Worm (Caenorhabditis elegans) whole organism, midembryonic: ENCODE measurements around the gene pot-1.
"Not testable (repeated sequence)": the region's sequence is repeated elsewhere in the genome, so short reads cannot be mapped to it uniquely, and the experiment has no call there.

Source experiments
- T22C8.4 ChIP-seq: fragments of 200-800 bp; sonication (Bioruptor generic); IDR thresholded peaks from 2 replicates; pipeline ENCODE4 v1.3.6; 2022; ENCODE audit warnings: missing genetic modification characterization, missing compliant biosample characterization
- cog-1 ChIP-seq: sonication (generic microtip); optimal IDR thresholded peaks from 2 replicates; lab custom pipeline; 2016; ENCODE audit warnings: missing genetic modification characterization, missing compliant biosample characterization
- flt-1 ChIP-seq: fragments of 200-800 bp; sonication (Bioruptor generic); IDR thresholded peaks from 2 replicates; pipeline ENCODE4 v1.3.6; 2022; ENCODE audit warnings: missing genetic modification characterization, missing compliant biosample characterization
- klf-2 ChIP-seq: fragments of 200-800 bp; sonication (Bioruptor generic); conservative IDR thresholded peaks from 2 replicates; pipeline ENCODE4 v1.3.6; 2022; ENCODE audit warnings: missing genetic modification reagents, missing genetic modification characterization, missing compliant biosample characterization
- med-1 ChIP-seq: sonication (generic microtip); optimal IDR thresholded peaks from 2 replicates; lab custom pipeline; 2017; ENCODE audit warnings: missing genetic modification characterization, mild to moderate bottlenecking, missing compliant biosample characterization, antibody characterized with exemption, missing genetic modification reagents; ENCODE audit not compliant: insufficient read depth
- ref-1 ChIP-seq: fragments of 200-800 bp; sonication (Bioruptor generic); conservative IDR thresholded peaks from 2 replicates; pipeline ENCODE4 v1.3.6; 2022; ENCODE audit warnings: missing genetic modification reagents, missing genetic modification characterization, missing compliant biosample characterization
- tab-1 ChIP-seq: fragments of 200-800 bp; sonication (Bioruptor generic); IDR thresholded peaks from 2 replicates; pipeline ENCODE4 v1.3.6; 2022; ENCODE audit warnings: missing genetic modification characterization, missing compliant biosample characterization
- ztf-23 ChIP-seq: fragments of 200-800 bp; sonication (Bioruptor generic); IDR thresholded peaks from 2 replicates; pipeline ENCODE4 v1.3.6; 2022; ENCODE audit warnings: missing genetic modification reagents, missing genetic modification characterization, missing compliant biosample characterization
- ztf-29 ChIP-seq: fragments of 200-800 bp; sonication (Bioruptor generic); IDR thresholded peaks from 2 replicates; pipeline ENCODE4 v1.3.6; 2022; ENCODE audit warnings: missing genetic modification reagents, missing genetic modification characterization, missing compliant biosample characterization

pot-1 gene

DNA sequence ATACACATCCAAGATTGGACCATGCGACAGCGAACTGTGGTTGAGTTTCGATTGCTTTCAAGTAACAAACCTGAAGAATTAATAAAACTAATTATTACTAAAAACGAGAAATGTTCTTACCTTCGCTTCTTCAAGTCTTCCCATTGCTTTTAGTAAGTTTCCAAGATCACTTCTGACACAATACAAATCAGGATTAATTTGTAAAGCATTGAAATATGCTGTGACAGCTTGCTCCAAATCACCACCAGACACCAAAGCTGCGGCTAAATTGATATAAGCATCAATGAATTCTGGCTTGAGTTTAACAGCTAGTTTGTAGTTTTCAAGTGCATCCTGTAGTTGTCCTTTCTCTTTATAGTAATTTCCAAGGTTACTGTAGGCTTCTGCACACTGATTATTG is 16.7 kb upstream of the pot-1 start:
- no peak for TF ChIP-seq T22C8.4 (GFP tag; lab: Robert Waterston, UW)

ce11 chrIII:7148191-7148590 is 14.7 kb upstream of the pot-1 start:
- TF ChIP-seq T22C8.4 (GFP tag; lab: Robert Waterston, UW) (no peak), flt-1 (GFP tag; lab: Robert Waterston, UW) (no peak), klf-2 (GFP tag; lab: Robert Waterston, UW) (no peak), med-1 (GFP tag; lab: Kevin White, UChicago) (no peak), ref-1 (GFP tag; lab: Robert Waterston, UW) (no peak), cog-1 (tag; lab: Kevin White, UChicago) (no peak), ztf-29 (GFP tag; lab: Robert Waterston, UW) (no peak), tab-1 (GFP tag; lab: Robert Waterston, UW) (no peak), ztf-23 (GFP tag; lab: Robert Waterston, UW) (no peak)

ce11 chrIII:7146341-7146740 is 12.9 kb upstream of the pot-1 start:
- TF ChIP-seq cog-1 (tag; lab: Kevin White, UChicago) (no peak), T22C8.4 (GFP tag; lab: Robert Waterston, UW) (no peak), med-1 (GFP tag; lab: Kevin White, UChicago) (no peak), klf-2 (GFP tag; lab: Robert Waterston, UW) (no peak), ztf-23 (GFP tag; lab: Robert Waterston, UW) (no peak), ref-1 (GFP tag; lab: Robert Waterston, UW) (no peak), ztf-29 (GFP tag; lab: Robert Waterston, UW) (no peak), flt-1 (GFP tag; lab: Robert Waterston, UW) (no peak), tab-1 (GFP tag; lab: Robert Waterston, UW) (no peak)

DNA sequence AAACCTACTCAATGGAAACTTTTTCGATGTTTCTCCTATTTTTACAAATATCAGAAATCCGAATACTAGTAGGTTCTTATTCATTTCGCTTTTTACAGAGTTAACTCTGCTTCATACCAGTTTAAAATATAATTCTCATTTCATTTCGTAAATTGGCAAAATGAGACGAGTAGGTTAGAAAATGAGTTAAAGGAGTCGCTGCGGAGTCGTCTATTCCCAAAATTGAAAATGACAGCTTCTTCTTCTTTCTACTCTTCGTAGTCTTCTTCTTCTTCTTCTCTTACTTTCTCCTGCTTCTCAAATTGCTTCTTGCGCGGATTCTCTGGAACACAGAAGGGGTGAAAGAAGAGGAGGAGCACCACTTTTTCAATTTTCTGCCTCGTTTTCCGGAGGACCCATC is 11.3 kb upstream of the pot-1 start, which contains the start of gene glr-2:
Gene glr-2, minus strand, starts transcription at position 211 of the 400 bp plus-strand sequence.
- TF ChIP-seq ztf-23 (GFP tag; lab: Robert Waterston, UW) (0 out of 2 replicates have a peak, but pooled peaks have one; percentile 48), ztf-29 (GFP tag; lab: Robert Waterston, UW) (no peak)

DNA sequence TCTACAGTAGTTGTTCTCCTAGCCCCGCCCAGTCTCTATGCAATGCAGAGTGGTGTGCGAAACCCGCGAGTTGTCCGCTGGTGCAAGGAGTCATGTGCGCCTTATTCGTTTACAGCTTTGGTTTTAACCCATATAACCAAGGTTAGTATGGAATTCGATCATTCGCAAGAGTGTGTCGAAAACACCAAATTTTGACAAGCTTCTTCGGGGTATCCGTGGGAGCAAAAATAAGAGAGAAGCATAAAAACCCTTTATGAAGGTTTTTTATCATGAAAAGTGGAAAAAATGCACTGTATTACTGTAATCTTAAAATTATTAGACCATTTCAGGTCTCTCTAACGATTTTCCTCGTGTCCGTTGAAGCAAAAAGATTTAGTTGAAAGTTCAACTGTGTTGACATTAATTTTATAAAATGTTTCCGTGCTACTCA is 8.7 kb upstream of the pot-1 start:
- TF ChIP-seq T22C8.4 (GFP tag; lab: Robert Waterston, UW) (no peak), med-1 (GFP tag; lab: Kevin White, UChicago) (no peak), ref-1 (GFP tag; lab: Robert Waterston, UW) (no peak), klf-2 (GFP tag; lab: Robert Waterston, UW) (no peak)

DNA sequence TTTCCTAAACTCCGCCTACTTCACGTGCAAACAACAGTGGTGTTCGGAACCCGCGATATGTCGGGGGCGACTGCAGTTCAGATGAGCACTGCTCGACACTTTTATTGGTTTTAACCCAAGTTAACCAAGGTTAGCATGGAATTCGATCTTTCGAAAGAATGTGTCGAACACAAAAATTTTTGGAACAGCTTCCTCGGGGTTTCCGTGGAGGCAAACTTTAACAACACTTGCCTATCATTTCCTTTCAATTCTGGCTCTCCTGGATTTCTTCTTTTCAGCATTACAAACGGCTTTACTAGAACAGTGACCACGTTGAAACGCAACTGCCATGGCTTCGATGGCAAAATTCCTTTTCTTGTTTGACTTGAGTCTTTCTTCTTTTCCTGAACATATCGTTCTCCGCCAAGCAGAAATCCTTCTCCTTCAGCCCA is 7.8 kb upstream of the pot-1 start:
- TF ChIP-seq cog-1 (tag; lab: Kevin White, UChicago) (no peak), flt-1 (GFP tag; lab: Robert Waterston, UW) (no peak), tab-1 (GFP tag; lab: Robert Waterston, UW) (no peak), ztf-23 (GFP tag; lab: Robert Waterston, UW) (no peak), T22C8.4 (GFP tag; lab: Robert Waterston, UW) (no peak), med-1 (GFP tag; lab: Kevin White, UChicago) (no peak), ref-1 (GFP tag; lab: Robert Waterston, UW) (no peak), klf-2 (GFP tag; lab: Robert Waterston, UW) (no peak), ztf-29 (GFP tag; lab: Robert Waterston, UW) (no peak)

- TF ChIP-seq med-1 (GFP tag; lab: Kevin White, UChicago) (no peak), flt-1 (GFP tag; lab: Robert Waterston, UW) (peak; percentile 63; the same call in 1 of the 2 replicates), ztf-23 (GFP tag; lab: Robert Waterston, UW) (no peak), cog-1 (tag; lab: Kevin White, UChicago) (no peak)
Observed at ce11 chrIII:7140228-7140710, 6.8 kb upstream of the pot-1 start.

ce11 chrIII:7138178-7138577 is 4.7 kb upstream of the pot-1 start, which contains the start of gene B0280.11:
B0280.11 (minus strand) TSS chrIII:7138278.
- TF ChIP-seq flt-1 (GFP tag; lab: Robert Waterston, UW) = no peak
- TF ChIP-seq klf-2 (GFP tag; lab: Robert Waterston, UW) = no peak
- no peak for TF ChIP-seq ref-1 (GFP tag; lab: Robert Waterston, UW)
- TF ChIP-seq tab-1 (GFP tag; lab: Robert Waterston, UW) = no peak
- no peak for TF ChIP-seq T22C8.4 (GFP tag; lab: Robert Waterston, UW)
- no peak for TF ChIP-seq ztf-23 (GFP tag; lab: Robert Waterston, UW)
- no peak for TF ChIP-seq cog-1 (tag; lab: Kevin White, UChicago)
- no peak for TF ChIP-seq ztf-29 (GFP tag; lab: Robert Waterston, UW)
- no peak for TF ChIP-seq med-1 (GFP tag; lab: Kevin White, UChicago)

ce11 chrIII:7136015-7136414 is 2.5 kb upstream of the pot-1 start, which contains the start of gene B0280.17:
B0280.17 (minus strand) TSS chrIII:7136115.
- TF ChIP-seq ref-1 (GFP tag; lab: Robert Waterston, UW) (no peak), ztf-23 (GFP tag; lab: Robert Waterston, UW) (no peak), flt-1 (GFP tag; lab: Robert Waterston, UW) (no peak), tab-1 (GFP tag; lab: Robert Waterston, UW) (no peak), cog-1 (tag; lab: Kevin White, UChicago) (no peak)

DNA sequence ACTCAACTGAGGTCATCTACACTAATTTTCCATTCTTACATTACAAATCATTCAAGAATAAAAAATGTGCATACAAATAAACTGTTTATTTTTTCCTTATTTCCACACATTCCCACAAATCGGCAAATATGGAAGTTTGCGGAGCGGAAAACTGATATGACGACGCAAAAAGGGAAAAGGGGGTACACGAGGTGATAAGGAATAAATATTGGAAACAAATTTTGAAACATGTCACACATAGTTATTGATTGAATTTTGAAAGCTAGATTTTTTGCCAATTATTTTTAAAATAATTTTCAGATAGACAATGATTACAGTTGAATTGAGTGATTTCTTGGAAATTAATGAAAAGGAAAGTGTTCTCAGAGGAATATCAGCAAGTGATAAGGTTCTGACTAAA is 4.9 kb downstream of the pot-1 start, which contains the start of gene viro-2:
Gene viro-2, plus strand, starts transcription at position 301 of the 400 bp plus-strand sequence.
- TF ChIP-seq cog-1 (tag; lab: Kevin White, UChicago); T22C8.4 (GFP tag; lab: Robert Waterston, UW); ref-1 (GFP tag; lab: Robert Waterston, UW): not testable (repeated sequence)
